Worm (Caenorhabditis elegans): ENCODE measurements around the gene algn-6.
A peak's percentile ranks its signal among the peaks of the same experiment; 100 is the strongest.

algn-6 gene

ce11 chrII:8075324-8075810 is 35.8 kb downstream of the algn-6 start, which contains the start of gene K02C4.2 (continued):
- TF ChIP-seq hlh-12 (tag; optimal IDR thresholded peaks at IDR 0.05): peak; percentile 34
- peak; percentile 1 for TF ChIP-seq F57C9.4 (tag; optimal IDR thresholded peaks at IDR 0.05)
- TF ChIP-seq dpl-1 (GFP tag; optimal IDR thresholded peaks at IDR 0.05): peak; percentile 37
- no peak for TF ChIP-seq T26A5.8 (tag; optimal IDR thresholded peaks at IDR 0.05)
- TF ChIP-seq B0336.3 (GFP tag; IDR thresholded peaks at IDR 0.05): peak; percentile 67
- TF ChIP-seq ama-1 (optimal IDR thresholded peaks at IDR 0.05): no peak
- TF ChIP-seq ama-1 (GFP tag; optimal IDR thresholded peaks at IDR 0.05): peak in 1 of 2 experiments; percentile 81
- TF ChIP-seq lin-40 (tag; optimal IDR thresholded peaks at IDR 0.05): peak; percentile 69
- TF ChIP-seq tlf-1 (GFP tag; optimal IDR thresholded peaks at IDR 0.05): peak; percentile 75
- no peak for TF ChIP-seq bed-2 (GFP tag; IDR thresholded peaks at IDR 0.05)
- peak; percentile 72 for TF ChIP-seq madf-6 (GFP tag; IDR thresholded peaks at IDR 0.05)
- TF ChIP-seq sptf-2 (GFP tag; optimal IDR thresholded peaks at IDR 0.05): peak; percentile 73
- TF ChIP-seq F10E7.11 (tag; optimal IDR thresholded peaks at IDR 0.05): no peak
- no peak for TF ChIP-seq ztf-6 (GFP tag; IDR thresholded peaks at IDR 0.05)
- 0 out of 2 replicates have a peak, but pooled peaks have one; percentile 67 for TF ChIP-seq madf-3 (GFP tag; IDR thresholded peaks at IDR 0.05)
- TF ChIP-seq ceh-79 (tag; optimal IDR thresholded peaks at IDR 0.05): peak; percentile 56
- peak; percentile 44 for TF ChIP-seq ztf-22 (GFP tag; optimal IDR thresholded peaks at IDR 0.05)
- TF ChIP-seq nhr-90 (tag; optimal IDR thresholded peaks at IDR 0.05): peak; percentile 91
- TF ChIP-seq D2030.7 (GFP tag; IDR thresholded peaks at IDR 0.05): peak; percentile 55
- TF ChIP-seq nhr-80 (tag; optimal IDR thresholded peaks at IDR 0.05): peak; percentile 80
- no peak for TF ChIP-seq ceh-58 (GFP tag; IDR thresholded peaks at IDR 0.05)
- peak; percentile 69 for TF ChIP-seq ztf-3 (GFP tag; optimal IDR thresholded peaks at IDR 0.05)
- TF ChIP-seq ceh-91 (GFP tag; IDR thresholded peaks at IDR 0.05): 0 out of 2 replicates have a peak, but pooled peaks have one; percentile 8
- TF ChIP-seq snpc-1.3 (tag; optimal IDR thresholded peaks at IDR 0.05; ENCODE audit: insufficient read depth): peak; percentile 87
- TF ChIP-seq fkh-3 (tag; optimal IDR thresholded peaks at IDR 0.05): peak; percentile 85
- TF ChIP-seq ceh-100 (GFP tag; IDR thresholded peaks at IDR 0.05): peak; percentile 43
- peak; percentile 54 for TF ChIP-seq tbx-9 (tag; optimal IDR thresholded peaks at IDR 0.05; ENCODE audit: borderline replicate concordance)
- 0 out of 2 replicates have a peak, but pooled peaks have one; percentile 58 for TF ChIP-seq sea-2 (GFP tag; IDR thresholded peaks at IDR 0.05)
- TF ChIP-seq K11D2.4 (GFP tag; IDR thresholded peaks at IDR 0.05): no peak
- TF ChIP-seq nhr-27 (tag; optimal IDR thresholded peaks at IDR 0.05): peak; percentile 73
- peak; percentile 95 for TF ChIP-seq lin-26 (GFP tag; IDR thresholded peaks at IDR 0.05)
- no peak for TF ChIP-seq nfya-2 (GFP tag; IDR thresholded peaks at IDR 0.05)
- no peak; the same call in 1 of the 2 replicates for TF ChIP-seq Y79H2A.3 (GFP tag; conservative IDR thresholded peaks at IDR 0.05)
- no peak for TF ChIP-seq ccch-3 (GFP tag; optimal IDR thresholded peaks at IDR 0.05)
- TF ChIP-seq F49E8.2 (tag; optimal IDR thresholded peaks at IDR 0.05; ENCODE audit: insufficient read depth): peak; percentile 75
- TF ChIP-seq hmg-1.2 (GFP tag; IDR thresholded peaks at IDR 0.05): peak; percentile 58
- peak; percentile 91 for TF ChIP-seq nfyb-1 (GFP tag; IDR thresholded peaks at IDR 0.05)
- TF ChIP-seq let-607 (tag; optimal IDR thresholded peaks at IDR 0.05): peak; percentile 61 to 72
- TF ChIP-seq unc-130 (GFP tag; optimal IDR thresholded peaks at IDR 0.05): peak; percentile 68
- TF ChIP-seq ztf-18 (tag; optimal IDR thresholded peaks at IDR 0.05): peak; percentile 83
- TF ChIP-seq F57A8.1 (GFP tag; optimal IDR thresholded peaks at IDR 0.05): no peak
- TF ChIP-seq K12H6.12 (tag; optimal IDR thresholded peaks at IDR 0.05): peak; percentile 73
- no peak for TF ChIP-seq attf-6 (GFP tag; IDR thresholded peaks at IDR 0.05)
- no peak for TF ChIP-seq efl-1 (GFP tag; optimal IDR thresholded peaks at IDR 0.05)
- no peak; the same call in 1 of the 2 replicates for TF ChIP-seq attf-3 (GFP tag; conservative IDR thresholded peaks at IDR 0.05)
- TF ChIP-seq cebp-1 (GFP tag; IDR thresholded peaks at IDR 0.05): 0 out of 2 replicates have a peak, but pooled peaks have one; percentile 27
- TF ChIP-seq cebp-1 (tag; optimal IDR thresholded peaks at IDR 0.05): peak; percentile 71
- no peak for TF ChIP-seq F22D6.2 (tag; optimal IDR thresholded peaks at IDR 0.05)
- TF ChIP-seq mcd-1 (GFP tag; IDR thresholded peaks at IDR 0.05): peak; percentile 66

Measured in whole organism, young adult.